Fruit fly (Drosophila melanogaster) whole organism, prepupa: Measurements from ENCODE around the gene CG9813.

Experiments used
- Blimp-1 ChIP-seq: fragments of 200-800 bp; sonication (Bioruptor generic); optimal IDR thresholded peaks from 3 replicates; lab custom pipeline; 2017; ENCODE audit warnings: missing biosample characterization, missing genetic modification characterization, mild to moderate bottlenecking, moderate library complexity, missing genetic modification reagents
- CG10631 ChIP-seq: fragments of 200-800 bp; sonication (Bioruptor generic); optimal IDR thresholded peaks from 2 replicates; lab custom pipeline; 2016; ENCODE audit warnings: missing biosample characterization, missing genetic modification characterization
- CG10669 ChIP-seq: fragments of 200-800 bp; sonication (Bioruptor generic); optimal IDR thresholded peaks from 3 replicates; lab custom pipeline; 2018; ENCODE audit warnings: missing biosample characterization, mild to moderate bottlenecking, missing genetic modification characterization, moderate library complexity
- CG11294 ChIP-seq: fragments of 200-800 bp; sonication (Bioruptor generic); IDR thresholded peaks from 2 replicates; pipeline ENCODE4 v1.3.6; 2022; ENCODE audit warnings: missing biosample characterization, missing genetic modification characterization
- CG11762 ChIP-seq: fragments of 200-800 bp; sonication (Bioruptor generic); optimal IDR thresholded peaks from 3 replicates; lab custom pipeline; 2016; ENCODE audit warnings: missing biosample characterization, missing genetic modification characterization; ENCODE audit not compliant: insufficient read depth
- CG11902 ChIP-seq: fragments of 200-800 bp; sonication (Bioruptor generic); optimal IDR thresholded peaks from 3 replicates; lab custom pipeline; 2016; ENCODE audit warnings: missing biosample characterization, missing genetic modification characterization
- CG15336 ChIP-seq: fragments of 200-800 bp; sonication (Bioruptor generic); IDR thresholded peaks from 2 replicates; pipeline ENCODE4 v1.3.6; 2022; ENCODE audit warnings: missing biosample characterization, missing genetic modification characterization
- CG1621 ChIP-seq: fragments of 200-800 bp; sonication (Bioruptor generic); optimal IDR thresholded peaks from 3 replicates; lab custom pipeline; 2018; ENCODE audit warnings: missing biosample characterization, mild to moderate bottlenecking, missing genetic modification characterization
- CG16779 ChIP-seq: fragments of 200-800 bp; sonication (Bioruptor generic); optimal IDR thresholded peaks from 3 replicates; lab custom pipeline; 2017; ENCODE audit warnings: missing biosample characterization, mild to moderate bottlenecking, missing genetic modification characterization
- CG31627 ChIP-seq: fragments of 200-800 bp; sonication (Bioruptor generic); optimal IDR thresholded peaks from 3 replicates; lab custom pipeline; 2016; ENCODE audit warnings: missing biosample characterization, missing genetic modification characterization
- CG34406 ChIP-seq: fragments of 200-800 bp; sonication (Bioruptor generic); optimal IDR thresholded peaks from 3 replicates; lab custom pipeline; 2016; ENCODE audit warnings: missing biosample characterization, missing genetic modification characterization
- CG3919 ChIP-seq: fragments of 200-800 bp; sonication (Bioruptor generic); optimal IDR thresholded peaks from 3 replicates; lab custom pipeline; 2016; ENCODE audit warnings: missing biosample characterization, missing genetic modification characterization
- CG6163 ChIP-seq: fragments of 200-800 bp; sonication (Bioruptor generic); IDR thresholded peaks from 3 replicates; pipeline ENCODE4 v1.3.6; 2022; ENCODE audit warnings: missing biosample characterization, missing genetic modification characterization
- CG6276 ChIP-seq: fragments of 200-800 bp; sonication (Bioruptor generic); optimal IDR thresholded peaks from 2 replicates; lab custom pipeline; 2017; ENCODE audit warnings: missing biosample characterization, mild to moderate bottlenecking, missing genetic modification characterization
- CG6808 ChIP-seq: fragments of 200-800 bp; sonication (Bioruptor generic); optimal IDR thresholded peaks from 3 replicates; lab custom pipeline; 2017; ENCODE audit warnings: missing biosample characterization, missing genetic modification characterization, mild to moderate bottlenecking, moderate library complexity, missing genetic modification reagents
- CG6854 ChIP-seq: fragments of 200-800 bp; sonication (Bioruptor generic); optimal IDR thresholded peaks from 2 replicates; lab custom pipeline; 2017; ENCODE audit warnings: missing biosample characterization, mild to moderate bottlenecking, missing genetic modification characterization
- CG8119 ChIP-seq: fragments of 200-800 bp; sonication (Bioruptor generic); IDR thresholded peaks from 3 replicates; pipeline ENCODE4 v1.3.6; 2022; ENCODE audit warnings: missing biosample characterization, missing genetic modification characterization
- CG8319 ChIP-seq: fragments of 200-800 bp; sonication (Bioruptor generic); optimal IDR thresholded peaks from 3 replicates; lab custom pipeline; 2016; ENCODE audit warnings: missing biosample characterization, missing genetic modification characterization
- CG8632 ChIP-seq: fragments of 200-800 bp; sonication (Bioruptor generic); optimal IDR thresholded peaks from 3 replicates; lab custom pipeline; 2016; ENCODE audit warnings: missing biosample characterization, missing genetic modification characterization
- CG9139 ChIP-seq: fragments of 200-800 bp; sonication (Bioruptor generic); optimal IDR thresholded peaks from 3 replicates; lab custom pipeline; 2017; ENCODE audit warnings: missing biosample characterization, mild to moderate bottlenecking, missing genetic modification characterization
- Eip75B ChIP-seq: fragments of 200-800 bp; sonication (Bioruptor generic); optimal IDR thresholded peaks from 3 replicates; lab custom pipeline; 2016; ENCODE audit warnings: missing biosample characterization, missing genetic modification characterization
- Eip78C ChIP-seq: fragments of 200-800 bp; sonication (Bioruptor generic); peaks from one replicate; lab custom pipeline; 2016; ENCODE audit warnings: missing biosample characterization, missing genetic modification characterization
- Eip93F ChIP-seq: fragments of 200-800 bp; sonication (Bioruptor generic); optimal IDR thresholded peaks from 2 replicates; lab custom pipeline; 2016; ENCODE audit warnings: missing biosample characterization, mild to moderate bottlenecking, missing genetic modification characterization
- Ets21C ChIP-seq: fragments of 200-800 bp; sonication (Bioruptor generic); optimal IDR thresholded peaks from 3 replicates; lab custom pipeline; 2016; ENCODE audit warnings: missing biosample characterization, missing genetic modification characterization
- Gug ChIP-seq: fragments of 200-800 bp; sonication (Bioruptor generic); IDR thresholded peaks from 2 replicates; pipeline ENCODE4 v1.3.6; 2022; ENCODE audit warnings: missing biosample characterization, missing genetic modification characterization
- Hr38 ChIP-seq: sonication (Bioruptor generic); optimal IDR thresholded peaks from 2 replicates; lab custom pipeline; 2016; ENCODE audit warnings: missing biosample characterization, missing genetic modification characterization
- Hr4 ChIP-seq: fragments of 200-800 bp; sonication (Bioruptor generic); optimal IDR thresholded peaks from 3 replicates; lab custom pipeline; 2016; ENCODE audit warnings: missing biosample characterization, missing genetic modification characterization
- Lpt ChIP-seq: fragments of 200-800 bp; sonication (Bioruptor generic); optimal IDR thresholded peaks from 3 replicates; lab custom pipeline; 2016; ENCODE audit warnings: missing biosample characterization, missing genetic modification characterization
- Met ChIP-seq: fragments of 200-800 bp; sonication (Bioruptor generic); optimal IDR thresholded peaks from 3 replicates; lab custom pipeline; 2016; ENCODE audit warnings: missing biosample characterization, missing genetic modification characterization
- Smox ChIP-seq: fragments of 200-800 bp; sonication (Bioruptor generic); optimal IDR thresholded peaks from 3 replicates; lab custom pipeline; 2016; ENCODE audit warnings: missing biosample characterization, missing genetic modification characterization
- Sox102F ChIP-seq: fragments of 200-800 bp; sonication (Bioruptor generic); optimal IDR thresholded peaks from 2 replicates; lab custom pipeline; 2016; ENCODE audit warnings: missing biosample characterization, mild to moderate bottlenecking, missing genetic modification characterization
- Sox14 ChIP-seq: fragments of 200-800 bp; sonication (Bioruptor generic); optimal IDR thresholded peaks from 3 replicates; lab custom pipeline; 2016; ENCODE audit warnings: missing biosample characterization, missing genetic modification characterization
- Sox15 ChIP-seq: fragments of 200-800 bp; sonication (Bioruptor generic); optimal IDR thresholded peaks from 3 replicates; lab custom pipeline; 2016; ENCODE audit warnings: missing biosample characterization, missing genetic modification characterization
- achi ChIP-seq: fragments of 200-800 bp; sonication (Bioruptor generic); optimal IDR thresholded peaks from 3 replicates; lab custom pipeline; 2016; ENCODE audit warnings: missing biosample characterization, missing genetic modification characterization
- acj6 ChIP-seq: fragments of 200-800 bp; sonication (Bioruptor generic); optimal IDR thresholded peaks from 3 replicates; lab custom pipeline; 2016; ENCODE audit warnings: missing biosample characterization, missing genetic modification characterization
- cyc ChIP-seq: fragments of 200-800 bp; sonication (Bioruptor generic); optimal IDR thresholded peaks from 3 replicates; lab custom pipeline; 2016; ENCODE audit warnings: missing biosample characterization, missing genetic modification characterization
- dac ChIP-seq: fragments of 200-800 bp; sonication (Bioruptor generic); optimal IDR thresholded peaks from 2 replicates; lab custom pipeline; 2017; ENCODE audit warnings: missing biosample characterization, mild to moderate bottlenecking, missing genetic modification characterization
- dsx ChIP-seq: fragments of 200-800 bp; optimal IDR thresholded peaks from 3 replicates; lab custom pipeline; 2019; ENCODE audit warnings: missing biosample characterization, mild to moderate bottlenecking, missing genetic modification characterization, moderate library complexity; ENCODE audit not compliant: poor library complexity, severe bottlenecking
- eg ChIP-seq: fragments of 200-800 bp; sonication (Bioruptor generic); IDR thresholded peaks from 3 replicates; pipeline ENCODE4 v1.3.6; 2022; ENCODE audit warnings: missing biosample characterization, missing genetic modification characterization
- esn ChIP-seq: fragments of 200-800 bp; sonication (Bioruptor generic); optimal IDR thresholded peaks from 2 replicates; lab custom pipeline; 2016; ENCODE audit warnings: missing biosample characterization, mild to moderate bottlenecking, missing genetic modification characterization, moderate library complexity
- fd59A ChIP-seq: fragments of 200-800 bp; sonication (Bioruptor generic); optimal IDR thresholded peaks from 2 replicates; lab custom pipeline; 2017; ENCODE audit warnings: missing biosample characterization, mild to moderate bottlenecking, missing genetic modification characterization, missing genetic modification reagents
- fd85E ChIP-seq: fragments of 200-800 bp; sonication (Bioruptor generic); optimal IDR thresholded peaks from 3 replicates; lab custom pipeline; 2016; ENCODE audit warnings: missing biosample characterization, missing genetic modification characterization
- fkh ChIP-seq: fragments of 200-800 bp; sonication (Bioruptor generic); optimal IDR thresholded peaks from 3 replicates; lab custom pipeline; 2017; ENCODE audit warnings: missing biosample characterization, mild to moderate bottlenecking, missing genetic modification characterization, moderate library complexity
- net ChIP-seq: fragments of 200-800 bp; sonication (Bioruptor generic); optimal IDR thresholded peaks from 3 replicates; lab custom pipeline; 2016; ENCODE audit warnings: missing biosample characterization, missing genetic modification characterization
- pdm3 ChIP-seq: fragments of 200-800 bp; sonication (Bioruptor generic); optimal IDR thresholded peaks from 3 replicates; lab custom pipeline; 2016; ENCODE audit warnings: missing biosample characterization, missing genetic modification characterization
- salr ChIP-seq, 2 experiments: fragments of 200-800 bp; sonication (Bioruptor generic); optimal IDR thresholded peaks; 3 replicates each; lab custom pipeline; 2016 to 2018; ENCODE audit warnings: missing biosample characterization in 2 of 2, missing genetic modification characterization in 2 of 2, mild to moderate bottlenecking in 1 of 2
- spab ChIP-seq: fragments of 200-800 bp; sonication (Bioruptor generic); optimal IDR thresholded peaks from 2 replicates; lab custom pipeline; 2017; ENCODE audit warnings: missing biosample characterization, mild to moderate bottlenecking, missing genetic modification characterization, missing genetic modification reagents
- ss ChIP-seq, 2 experiments: fragments of 200-800 bp; sonication (Bioruptor generic); optimal IDR thresholded peaks; 2 replicates in 1 of 2; 3 replicates in 1 of 2; lab custom pipeline; 2017 to 2018; ENCODE audit warnings: mild to moderate bottlenecking in 2 of 2, missing biosample characterization in 2 of 2, missing genetic modification characterization in 2 of 2, moderate library complexity in 1 of 2
- topi ChIP-seq: fragments of 200-800 bp; sonication (Bioruptor generic); optimal IDR thresholded peaks from 3 replicates; lab custom pipeline; 2016; ENCODE audit warnings: missing biosample characterization, missing genetic modification characterization

The CG9813 gene

DNA sequence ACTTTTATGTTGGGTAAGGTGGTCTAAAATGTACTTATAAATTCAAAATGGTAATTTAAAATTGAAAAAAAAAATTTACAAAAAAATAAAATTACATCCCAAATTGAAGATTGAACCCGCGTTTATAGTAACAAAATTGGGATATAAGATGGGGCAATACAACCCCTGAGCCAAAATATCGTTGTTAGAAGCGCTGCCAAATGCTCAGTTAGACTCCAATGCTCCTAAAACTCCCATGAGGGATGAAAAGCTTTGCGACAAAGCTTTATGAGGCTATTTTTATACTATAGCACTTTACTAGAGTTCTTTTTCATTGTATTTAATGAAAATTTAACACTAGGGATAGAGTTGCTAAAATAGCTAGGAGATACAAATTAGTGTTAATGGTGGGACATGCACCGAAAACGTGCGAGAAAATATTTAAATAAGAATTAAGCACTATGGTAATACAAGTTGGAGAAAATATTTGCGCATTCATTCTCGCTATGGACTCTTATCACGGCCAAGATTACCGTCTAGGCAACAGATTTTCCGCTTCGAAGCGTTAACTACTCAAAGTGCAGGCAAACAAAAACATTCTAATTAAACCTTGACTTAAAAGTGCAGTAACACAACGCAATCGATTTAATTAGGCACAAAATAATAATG, 16.1 kb downstream of the CG9813 start:
- no peak for TF ChIP-seq dac (GFP tag; lab: Kevin White, UChicago)
- TF ChIP-seq esn (GFP tag; lab: Kevin White, UChicago): no peak
- TF ChIP-seq Hr38 (GFP tag; lab: Kevin White, UChicago): no peak
- no peak for TF ChIP-seq CG6163
- no peak for TF ChIP-seq cyc (GFP tag; lab: Kevin White, UChicago)
- TF ChIP-seq Eip75B: no peak
- TF ChIP-seq Eip93F (GFP tag; lab: Kevin White, UChicago): no peak

DNA sequence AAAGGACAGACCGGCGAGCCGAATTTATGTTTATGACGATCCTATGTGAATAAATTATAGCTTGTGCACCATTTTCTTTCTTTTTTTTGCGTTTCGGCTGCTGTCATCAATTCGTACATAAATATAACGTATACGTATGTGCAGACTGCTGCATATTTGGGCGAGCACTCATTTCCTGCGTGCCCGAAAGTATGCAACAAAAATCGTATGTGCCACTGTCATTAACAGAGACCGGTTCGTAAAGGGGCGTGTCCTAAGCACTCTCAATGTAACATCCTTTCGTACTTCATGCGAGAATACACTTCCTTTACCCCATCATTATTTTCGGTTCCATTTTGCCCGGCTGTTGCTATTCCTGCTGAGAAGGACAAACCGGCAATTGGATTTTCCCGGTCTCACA, 19.5 kb downstream of the CG9813 start:
- no peak for TF ChIP-seq spab
- TF ChIP-seq CG3919 (GFP tag; lab: Kevin White, UChicago): peak; percentile 51
- peak; percentile 23 for TF ChIP-seq Met (GFP tag; lab: Kevin White, UChicago)
- TF ChIP-seq Gug (GFP tag; lab: Robert Waterston, UW): no peak
- no peak for TF ChIP-seq fkh (GFP tag; lab: Kevin White, UChicago)
- TF ChIP-seq CG6276 (GFP tag; lab: Kevin White, UChicago): no peak
- no peak for TF ChIP-seq Hr38 (GFP tag; lab: Kevin White, UChicago)
- TF ChIP-seq Hr4 (GFP tag; lab: Kevin White, UChicago): no peak
- TF ChIP-seq CG8119 (GFP tag; lab: Robert Waterston, UW): no peak
- no peak for TF ChIP-seq Smox (GFP tag; lab: Kevin White, UChicago)
- no peak for TF ChIP-seq CG6854 (GFP tag; lab: Kevin White, UChicago)
- no peak for TF ChIP-seq cyc (GFP tag; lab: Kevin White, UChicago)
- TF ChIP-seq CG15336: no peak
- TF ChIP-seq pdm3: no peak
- TF ChIP-seq Eip78C (GFP tag; lab: Kevin White, UChicago): peak; percentile 49
- no peak for TF ChIP-seq achi (GFP tag; lab: Kevin White, UChicago)
- TF ChIP-seq Sox14 (GFP tag; lab: Kevin White, UChicago): no peak
- no peak for TF ChIP-seq CG9139
- TF ChIP-seq eg (GFP tag; lab: Robert Waterston, UW): no peak
- TF ChIP-seq CG16779 (tag; lab: Kevin White, UChicago): no peak
- no peak for TF ChIP-seq ss (GFP tag; optimal IDR thresholded peaks at IDR 0.05; lab: Kevin White, UChicago)
- TF ChIP-seq fd59A (GFP tag; lab: Kevin White, UChicago): no peak
- no peak for TF ChIP-seq topi (GFP tag; lab: Kevin White, UChicago)
- TF ChIP-seq CG34406 (GFP tag; lab: Kevin White, UChicago): no peak
- no peak for TF ChIP-seq CG8632 (GFP tag; lab: Kevin White, UChicago)
- TF ChIP-seq net: peak; percentile 18
- TF ChIP-seq CG11902: no peak
- peak; percentile 24 for TF ChIP-seq CG1621 (tag; lab: Kevin White, UChicago)
- peak; percentile 22 for TF ChIP-seq Sox102F (GFP tag; lab: Kevin White, UChicago)
- no peak for TF ChIP-seq CG31627 (GFP tag; lab: Kevin White, UChicago)
- TF ChIP-seq CG10669: no peak
- TF ChIP-seq Blimp-1 (GFP tag; lab: Kevin White, UChicago): no peak
- no peak for TF ChIP-seq CG6808
- TF ChIP-seq Sox15: no peak
- no peak for TF ChIP-seq CG11762 (GFP tag; lab: Kevin White, UChicago)
- TF ChIP-seq dsx: no peak
- 0 out of 3 replicates have a peak, but pooled peaks have one; percentile 37 for TF ChIP-seq CG6163
- TF ChIP-seq Lpt (GFP tag; lab: Kevin White, UChicago): no peak
- no peak for TF ChIP-seq CG8319 (GFP tag; lab: Kevin White, UChicago)
- TF ChIP-seq CG10631 (GFP tag; lab: Kevin White, UChicago): no peak
- TF ChIP-seq salr (GFP tag; optimal IDR thresholded peaks at IDR 0.05; lab: Kevin White, UChicago): no peak
- TF ChIP-seq Ets21C (GFP tag; lab: Kevin White, UChicago): no peak
- no peak for TF ChIP-seq dac (GFP tag; lab: Kevin White, UChicago)
- TF ChIP-seq acj6: no peak
- no peak for TF ChIP-seq fd85E
- TF ChIP-seq CG11294 (GFP tag; lab: Robert Waterston, UW): no peak
